Fruit fly (Drosophila melanogaster) whole organism, adult: Measurements from ENCODE around the gene CG17030.

ENCODE experiments used
- CG11617 ChIP-seq: fragments of 200-800 bp; sonication (Bioruptor generic); optimal IDR thresholded peaks from 2 replicates; lab custom pipeline; 2017; ENCODE audit warnings: mild to moderate bottlenecking, missing biosample characterization, missing genetic modification reagents, missing genetic modification characterization
- CG12768 ChIP-seq: fragments of 200-800 bp; sonication (Bioruptor generic); optimal IDR thresholded peaks from 2 replicates; lab custom pipeline; 2017; ENCODE audit warnings: missing biosample characterization, missing genetic modification characterization, mild to moderate bottlenecking, moderate library complexity, missing genetic modification reagents
- CG14711 ChIP-seq: fragments of 200-800 bp; sonication (Bioruptor generic); optimal IDR thresholded peaks from 2 replicates; lab custom pipeline; 2018; ENCODE audit warnings: missing biosample characterization, mild to moderate bottlenecking, missing genetic modification characterization, moderate library complexity
- CG1620 ChIP-seq: fragments of 200-800 bp; sonication (Bioruptor generic); optimal IDR thresholded peaks from 2 replicates; lab custom pipeline; 2016; ENCODE audit warnings: missing biosample characterization, missing genetic modification characterization
- CG33017 ChIP-seq: fragments of 200-800 bp; sonication (Bioruptor generic); optimal IDR thresholded peaks from 2 replicates; lab custom pipeline; 2018; ENCODE audit warnings: missing biosample characterization, mild to moderate bottlenecking, missing genetic modification characterization, moderate library complexity
- CG5204 ChIP-seq: fragments of 200-800 bp; sonication (Bioruptor generic); optimal IDR thresholded peaks from 2 replicates; lab custom pipeline; 2016; ENCODE audit warnings: missing biosample characterization, missing genetic modification characterization
- CG7045 ChIP-seq: fragments of 200-800 bp; sonication (Bioruptor generic); optimal IDR thresholded peaks from 2 replicates; lab custom pipeline; 2017; ENCODE audit warnings: missing biosample characterization, mild to moderate bottlenecking, missing genetic modification characterization
- CG7101 ChIP-seq: fragments of 200-800 bp; sonication (Bioruptor generic); optimal IDR thresholded peaks from 2 replicates; lab custom pipeline; 2018; ENCODE audit warnings: missing biosample characterization, mild to moderate bottlenecking, missing genetic modification characterization, moderate library complexity
- Clk ChIP-seq: fragments of 200-800 bp; sonication (Bioruptor generic); optimal IDR thresholded peaks from 2 replicates; lab custom pipeline; 2017; ENCODE audit warnings: missing biosample characterization, missing genetic modification characterization
- Crg-1 ChIP-seq: fragments of 200-800 bp; sonication (Bioruptor generic); optimal IDR thresholded peaks from 2 replicates; lab custom pipeline; 2016; ENCODE audit warnings: missing biosample characterization, missing genetic modification characterization
- Hr96 ChIP-seq: fragments of 200-800 bp; sonication (Bioruptor generic); optimal IDR thresholded peaks from 2 replicates; lab custom pipeline; 2016; ENCODE audit warnings: missing biosample characterization, missing genetic modification characterization
- Mnt ChIP-seq: fragments of 200-800 bp; sonication (Bioruptor generic); optimal IDR thresholded peaks from 2 replicates; lab custom pipeline; 2016; ENCODE audit warnings: missing biosample characterization, mild to moderate bottlenecking, missing genetic modification characterization
- bab1 ChIP-seq: fragments of 200-800 bp; sonication (Bioruptor generic); optimal IDR thresholded peaks from 3 replicates; lab custom pipeline; 2019; ENCODE audit warnings: missing biosample characterization, mild to moderate bottlenecking, missing genetic modification characterization, moderate library complexity
- cic ChIP-seq: fragments of 200-800 bp; sonication (Bioruptor generic); optimal IDR thresholded peaks from 2 replicates; lab custom pipeline; 2017; ENCODE audit warnings: missing biosample characterization, mild to moderate bottlenecking, missing genetic modification characterization, moderate library complexity
- cnc ChIP-seq, 2 experiments: fragments of >200 bp; optimal IDR thresholded peaks; 2 replicates each; lab custom pipeline; 2017
- kay ChIP-seq: fragments of 200-800 bp; sonication (Bioruptor generic); peaks from one replicate; lab custom pipeline; 2016; ENCODE audit warnings: missing biosample characterization, missing genetic modification characterization, borderline replicate concordance
- ovo ChIP-seq: fragments of 200-800 bp; sonication (Bioruptor generic); optimal IDR thresholded peaks from 2 replicates; lab custom pipeline; 2016; ENCODE audit warnings: missing biosample characterization, missing genetic modification characterization
- pad ChIP-seq: fragments of 200-800 bp; sonication (Bioruptor generic); optimal IDR thresholded peaks from 3 replicates; lab custom pipeline; 2017; ENCODE audit warnings: missing biosample characterization, missing genetic modification characterization, mild to moderate bottlenecking, moderate library complexity, missing genetic modification reagents
- tj ChIP-seq: fragments of 200-800 bp; sonication (Bioruptor generic); optimal IDR thresholded peaks from 3 replicates; lab custom pipeline; 2017; ENCODE audit warnings: missing biosample characterization, mild to moderate bottlenecking, missing genetic modification characterization, moderate library complexity
- toe ChIP-seq: fragments of 200-800 bp; sonication (Bioruptor generic); optimal IDR thresholded peaks from 2 replicates; lab custom pipeline; 2016; ENCODE audit warnings: missing biosample characterization, missing genetic modification characterization

The CG17030 gene

DNA sequence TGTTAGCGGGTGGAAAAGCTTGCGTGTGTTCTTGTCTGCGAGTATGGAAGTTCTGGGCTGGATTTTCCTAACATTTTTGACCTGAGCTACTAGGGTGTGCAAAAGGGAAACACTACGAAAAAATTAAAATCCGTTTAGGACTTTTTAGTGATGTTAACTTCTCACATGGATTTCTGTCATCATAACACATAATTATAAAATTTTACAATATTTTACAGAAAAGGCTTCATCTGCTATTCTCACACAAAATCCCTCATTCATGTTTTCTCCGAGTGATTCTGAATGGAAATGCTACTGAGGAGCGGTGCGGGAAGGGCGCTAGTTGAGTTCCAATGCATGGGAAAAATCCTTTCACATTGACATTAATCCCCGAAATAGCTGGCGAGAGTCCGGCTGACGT, at the start of gene CG17030:
CG17030 (minus strand) TSS at position 101 of the 400 bp plus-strand sequence.
- TF ChIP-seq toe: no peak
- no peak for TF ChIP-seq cnc (optimal IDR thresholded peaks at IDR 0.05; lab: Kevin White, UChicago)
- TF ChIP-seq CG5204 (GFP tag; lab: Kevin White, UChicago): no peak
- TF ChIP-seq CG7101 (tag; lab: Kevin White, UChicago): no peak
- TF ChIP-seq kay: no peak
- TF ChIP-seq CG1620 (GFP tag; lab: Kevin White, UChicago): no peak
- TF ChIP-seq tj (GFP tag; lab: Kevin White, UChicago): no peak
- TF ChIP-seq bab1: no peak
- TF ChIP-seq Mnt: no peak
- TF ChIP-seq Clk (GFP tag; lab: Kevin White, UChicago): no peak
- no peak for TF ChIP-seq Crg-1 (GFP tag; lab: Kevin White, UChicago)
- no peak for TF ChIP-seq CG7045
- TF ChIP-seq CG33017 (tag; lab: Kevin White, UChicago): no peak
- TF ChIP-seq pad (GFP tag; lab: Kevin White, UChicago): no peak
- TF ChIP-seq CG12768 (GFP tag; lab: Kevin White, UChicago): no peak
- no peak for TF ChIP-seq CG14711 (tag; lab: Kevin White, UChicago)
- TF ChIP-seq cic: no peak
- TF ChIP-seq ovo (GFP tag; lab: Kevin White, UChicago): no peak

DNA sequence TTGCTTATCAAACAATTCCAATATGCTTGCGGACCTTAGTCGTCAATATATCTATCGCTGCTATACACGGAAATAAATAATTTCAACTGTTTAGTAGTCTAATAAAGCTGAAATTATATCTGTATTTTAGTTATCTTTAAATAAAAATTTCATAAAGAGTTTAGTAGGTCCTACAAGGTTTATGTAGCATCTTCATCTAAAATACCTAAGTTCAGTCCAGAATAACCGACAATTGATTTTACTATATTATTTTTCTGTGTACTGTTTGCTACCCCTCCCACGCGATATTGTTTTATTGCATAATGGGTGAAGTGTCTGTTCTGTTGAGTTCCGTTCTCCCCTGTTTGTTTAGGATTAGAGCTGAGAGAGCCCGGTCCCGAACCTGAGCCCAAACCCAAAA, 37.0 kb upstream of the CG17030 start:
- TF ChIP-seq ovo (GFP tag; lab: Kevin White, UChicago) (no peak), Mnt (no peak), cnc (optimal IDR thresholded peaks at IDR 0.05; lab: Kevin White, UChicago) (no peak), Clk (GFP tag; lab: Kevin White, UChicago) (no peak), toe (no peak), pad (GFP tag; lab: Kevin White, UChicago) (no peak), CG11617 (GFP tag; lab: Kevin White, UChicago) (no peak), CG7045 (no peak), CG33017 (tag; lab: Kevin White, UChicago) (no peak), CG5204 (GFP tag; lab: Kevin White, UChicago) (no peak), Crg-1 (GFP tag; lab: Kevin White, UChicago) (no peak), bab1 (no peak), Hr96 (GFP tag; lab: Kevin White, UChicago) (no peak)

DNA sequence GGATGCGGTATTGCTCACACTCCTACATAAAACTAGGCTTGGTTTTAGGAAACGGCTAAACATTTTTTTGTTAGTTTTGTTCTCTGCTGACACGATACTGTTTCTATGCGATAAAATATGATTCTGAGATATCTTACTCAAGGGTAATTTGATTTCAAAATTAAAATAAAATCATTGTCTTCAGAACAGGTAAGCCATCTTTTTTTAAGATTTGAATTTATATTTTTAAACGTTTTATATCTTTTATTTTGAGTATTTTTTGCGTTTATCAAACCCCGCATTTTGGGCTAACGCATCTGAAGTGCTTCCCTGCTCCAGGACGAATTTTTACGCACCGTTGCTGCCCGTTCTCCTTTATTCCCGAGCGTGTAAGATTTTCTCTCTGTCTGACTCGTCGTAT, 31.5 kb upstream of the CG17030 start, which contains the start of gene ATPsynCF6L:
ATPsynCF6L (minus strand) TSS at position 101 of the 400 bp plus-strand sequence.
- no peak for TF ChIP-seq pad (GFP tag; lab: Kevin White, UChicago)
- TF ChIP-seq tj (GFP tag; lab: Kevin White, UChicago): no peak
- TF ChIP-seq CG12768 (GFP tag; lab: Kevin White, UChicago): no peak
- no peak for TF ChIP-seq CG11617 (GFP tag; lab: Kevin White, UChicago)
- TF ChIP-seq cic: no peak
- TF ChIP-seq bab1: no peak
- no peak for TF ChIP-seq Crg-1 (GFP tag; lab: Kevin White, UChicago)
- TF ChIP-seq toe: no peak

DNA sequence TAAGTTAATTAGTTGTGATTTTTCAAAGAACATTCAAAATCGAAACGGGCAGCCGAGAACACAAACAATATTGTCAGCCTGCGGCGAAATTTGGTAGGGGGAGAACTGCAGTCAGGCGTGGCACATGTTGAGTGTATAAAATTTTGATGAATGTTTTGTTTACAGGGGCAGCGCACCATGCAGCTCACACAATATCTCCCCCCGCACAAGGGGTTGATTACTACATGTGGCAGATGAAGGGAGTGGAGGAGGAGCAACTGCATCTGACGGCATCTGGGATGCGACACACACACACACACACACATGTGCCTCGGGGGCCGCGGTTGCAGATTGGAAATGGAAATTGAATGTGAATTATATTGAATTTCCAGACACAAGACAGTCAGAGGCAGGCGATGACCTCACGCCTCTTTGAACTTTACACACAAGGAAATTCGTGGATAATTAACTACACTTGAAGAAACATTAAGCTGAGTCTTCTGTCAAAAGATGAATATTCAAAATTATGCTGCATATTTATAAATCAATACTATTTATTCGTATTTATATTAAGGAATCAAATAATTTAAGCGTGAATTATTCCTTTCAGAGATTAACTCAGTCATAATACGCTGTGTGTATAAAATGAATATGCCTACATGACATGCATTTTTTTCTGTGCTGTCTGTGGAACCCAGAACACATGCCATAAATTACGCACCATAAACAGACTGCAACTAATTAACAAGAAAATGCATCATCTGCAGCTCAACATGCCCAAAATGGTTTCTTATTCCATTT, 19.1 kb upstream of the CG17030 start:
- TF ChIP-seq CG14711 (tag; lab: Kevin White, UChicago) (no peak), tj (GFP tag; lab: Kevin White, UChicago) (no peak), Clk (GFP tag; lab: Kevin White, UChicago) (no peak), ovo (GFP tag; lab: Kevin White, UChicago) (no peak), CG5204 (GFP tag; lab: Kevin White, UChicago) (no peak)

dm6 chr3L:4996777-4997176, 16.2 kb upstream of the CG17030 start, which contains the start of gene t-Grip128:
TSS of gene t-Grip128 (minus strand) at chr3L:4996877.
- TF ChIP-seq CG7101 (tag; lab: Kevin White, UChicago) (no peak), CG7045 (no peak), cic (no peak), CG33017 (tag; lab: Kevin White, UChicago) (no peak), bab1 (no peak), toe (no peak), Mnt (no peak), CG1620 (GFP tag; lab: Kevin White, UChicago) (no peak), CG14711 (tag; lab: Kevin White, UChicago) (no peak), CG11617 (GFP tag; lab: Kevin White, UChicago) (no peak), ovo (GFP tag; lab: Kevin White, UChicago) (no peak), Clk (GFP tag; lab: Kevin White, UChicago) (no peak), pad (GFP tag; lab: Kevin White, UChicago) (no peak), CG12768 (GFP tag; lab: Kevin White, UChicago) (no peak), CG5204 (GFP tag; lab: Kevin White, UChicago) (no peak), Crg-1 (GFP tag; lab: Kevin White, UChicago) (no peak)

dm6 chr3L:4992126-4992525, 11.6 kb upstream of the CG17030 start:
- TF ChIP-seq CG14711 (tag; lab: Kevin White, UChicago): no peak
- no peak for TF ChIP-seq CG7045
- TF ChIP-seq CG7101 (tag; lab: Kevin White, UChicago): no peak
- TF ChIP-seq CG12768 (GFP tag; lab: Kevin White, UChicago): no peak
- TF ChIP-seq Clk (GFP tag; lab: Kevin White, UChicago): no peak
- TF ChIP-seq pad (GFP tag; lab: Kevin White, UChicago): no peak
- TF ChIP-seq tj (GFP tag; lab: Kevin White, UChicago): no peak
- TF ChIP-seq Mnt: no peak
- TF ChIP-seq cnc (optimal IDR thresholded peaks at IDR 0.05; lab: Kevin White, UChicago): no peak
- TF ChIP-seq CG1620 (GFP tag; lab: Kevin White, UChicago): no peak
- no peak for TF ChIP-seq bab1
- no peak for TF ChIP-seq toe
- no peak for TF ChIP-seq Hr96 (GFP tag; lab: Kevin White, UChicago)
- no peak for TF ChIP-seq CG33017 (tag; lab: Kevin White, UChicago)
- no peak for TF ChIP-seq CG11617 (GFP tag; lab: Kevin White, UChicago)
- no peak for TF ChIP-seq cic
- no peak for TF ChIP-seq CG5204 (GFP tag; lab: Kevin White, UChicago)
- no peak for TF ChIP-seq kay
- no peak for TF ChIP-seq Crg-1 (GFP tag; lab: Kevin White, UChicago)
